Fruit fly (Drosophila melanogaster): ENCODE results near the gene Sec71.

The Sec71 gene

DNA sequence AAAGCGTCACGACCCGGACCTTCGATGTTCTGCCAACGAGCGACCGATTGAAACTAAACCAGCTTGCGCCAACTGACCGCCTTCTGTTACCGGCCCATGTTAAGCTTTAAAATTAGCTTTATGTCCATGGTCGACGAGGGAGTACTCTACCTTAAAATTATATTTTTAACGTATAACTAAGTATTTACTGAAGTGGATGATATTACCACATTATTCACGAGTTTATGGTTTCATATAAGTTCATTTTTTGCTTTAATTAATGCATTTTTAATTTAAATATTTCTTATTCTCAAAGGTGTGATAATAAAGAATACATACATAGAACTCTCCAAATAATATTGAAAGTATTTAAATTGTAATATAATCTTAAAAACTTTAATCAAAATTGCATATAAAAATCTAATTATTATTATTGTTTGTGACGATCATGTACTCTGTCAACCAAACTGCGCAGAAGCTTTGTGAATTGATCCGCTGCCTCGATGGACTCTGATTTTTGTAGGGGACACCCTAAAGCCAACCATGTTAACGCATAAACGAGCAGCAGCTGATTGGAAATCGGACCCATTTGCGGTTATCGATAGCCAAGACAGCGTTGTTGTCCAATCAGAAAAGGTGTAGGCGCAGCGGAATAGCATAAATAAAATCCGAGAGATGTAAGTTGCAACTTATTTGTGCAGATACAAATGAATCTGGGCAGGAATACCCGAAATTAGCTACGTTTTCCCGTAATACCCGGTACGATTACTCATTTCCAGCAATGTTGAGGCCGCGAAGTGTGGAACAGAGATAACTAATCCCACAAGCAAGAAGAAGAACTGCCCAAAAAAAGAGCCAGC lies 13.0 kb upstream of the Sec71 start, which contains the start of the genes CG9008 and p38b (continued):
- no peak for TF ChIP-seq btn (GFP tag; optimal IDR thresholded peaks at IDR 0.05)
- peak; percentile 31 for TF ChIP-seq CG8290 (GFP tag; optimal IDR thresholded peaks at IDR 0.05)
- TF ChIP-seq CG8290 (tag; optimal IDR thresholded peaks at IDR 0.05) = peak in 1 of 2 experiments; percentile 74
- TF ChIP-seq CG2875 (GFP tag; optimal IDR thresholded peaks at IDR 0.05) = peak; percentile 14
- TF ChIP-seq bigmax (GFP tag; optimal IDR thresholded peaks at IDR 0.05) = no peak
- TF ChIP-seq CG10147 (GFP tag; optimal IDR thresholded peaks at IDR 0.05) = peak; percentile 88
- TF ChIP-seq Dll (GFP tag; IDR thresholded peaks at IDR 0.05; ENCODE audit: partially characterized antibody) = peak; percentile 53
- peak; percentile 8 for TF ChIP-seq vfl (GFP tag; optimal IDR thresholded peaks at IDR 0.05)
- 0 out of 2 replicates have a peak, but pooled peaks have one; percentile 10 for TF ChIP-seq Nf-YA (GFP tag; IDR thresholded peaks at IDR 0.05)
- TF ChIP-seq CG1792 (GFP tag; optimal IDR thresholded peaks at IDR 0.05) = no peak
- peak; percentile 57 for TF ChIP-seq sd (tag; optimal IDR thresholded peaks at IDR 0.05)
- peak; percentile 74 for TF ChIP-seq slbo (GFP tag; IDR thresholded peaks at IDR 0.05)
- peak; percentile 68 for TF ChIP-seq Rfx (GFP tag; IDR thresholded peaks at IDR 0.05)
- peak; percentile 95 for TF ChIP-seq CG2678 (tag; optimal IDR thresholded peaks at IDR 0.05)
- peak; percentile 69 for TF ChIP-seq dmrt11E (tag; optimal IDR thresholded peaks at IDR 0.05)
- peak; percentile 59 for TF ChIP-seq kah (GFP tag; optimal IDR thresholded peaks at IDR 0.05)
- peak; percentile 90 for TF ChIP-seq CG10274 (GFP tag; optimal IDR thresholded peaks at IDR 0.05)
- no peak for TF ChIP-seq chif (GFP tag; optimal IDR thresholded peaks at IDR 0.05)
- TF ChIP-seq fd96Cb (tag; optimal IDR thresholded peaks at IDR 0.05) = peak; percentile 80
- TF ChIP-seq run (tag; optimal IDR thresholded peaks at IDR 0.05) = peak; percentile 58
- TF ChIP-seq CG18599 (GFP tag; optimal IDR thresholded peaks at IDR 0.05) = peak; percentile 84
- TF ChIP-seq CG34422 (GFP tag; IDR thresholded peaks at IDR 0.05) = peak; percentile 20; the same call in 2 of the 3 replicates
- peak; percentile 90 for TF ChIP-seq CG12104 (GFP tag; optimal IDR thresholded peaks at IDR 0.05)
- no peak for TF ChIP-seq CG12744 (GFP tag; optimal IDR thresholded peaks at IDR 0.05)
- TF ChIP-seq sob (GFP tag; IDR thresholded peaks at IDR 0.05) = peak; percentile 61
- peak; percentile 92 for TF ChIP-seq Ets65A (GFP tag)
- peak; percentile 65; the same call in 1 of the 2 replicates for TF ChIP-seq HLH3B (GFP tag; IDR thresholded peaks at IDR 0.05)
- peak; percentile 39; the same call in 1 of the 3 replicates for TF ChIP-seq CG7357 (GFP tag; IDR thresholded peaks at IDR 0.05)
- TF ChIP-seq zf30C (GFP tag; optimal IDR thresholded peaks at IDR 0.05) = no peak
- TF ChIP-seq Hr78 (GFP tag; optimal IDR thresholded peaks at IDR 0.05) = peak in 1 of 2 experiments; percentile 46
- peak; percentile 5 for TF ChIP-seq Hey (tag; optimal IDR thresholded peaks at IDR 0.05)
- TF ChIP-seq pan (optimal IDR thresholded peaks at IDR 0.05) = no peak
- peak in 1 of 2 experiments; percentile 69 for TF ChIP-seq pan (GFP tag; optimal IDR thresholded peaks at IDR 0.05 in 1 of 2, IDR thresholded peaks at IDR 0.05 in 1 of 2)
- no peak for TF ChIP-seq Hmx (GFP tag; optimal IDR thresholded peaks at IDR 0.05)
- TF ChIP-seq CG6254 (GFP tag; optimal IDR thresholded peaks at IDR 0.05) = peak; percentile 47
- TF ChIP-seq Vsx1 (GFP tag; optimal IDR thresholded peaks at IDR 0.05) = peak; percentile 90
- TF ChIP-seq CG3281 (GFP tag; optimal IDR thresholded peaks at IDR 0.05) = peak; percentile 89
- TF ChIP-seq CG10462 (GFP tag; optimal IDR thresholded peaks at IDR 0.05) = peak; percentile 47
- peak; percentile 73 for TF ChIP-seq unpg (GFP tag; optimal IDR thresholded peaks at IDR 0.05)
- TF ChIP-seq CG13287 (GFP tag; IDR thresholded peaks at IDR 0.05; ENCODE audit: partially characterized antibody) = peak; percentile 43
- TF ChIP-seq crc (GFP tag; optimal IDR thresholded peaks at IDR 0.05) = no peak
- TF ChIP-seq CrebB (tag; optimal IDR thresholded peaks at IDR 0.05) = peak; percentile 30
- no peak for TF ChIP-seq fru (optimal IDR thresholded peaks at IDR 0.05)
- peak; percentile 85 for TF ChIP-seq PHDP (tag; optimal IDR thresholded peaks at IDR 0.05)
- TF ChIP-seq CG6791 (GFP tag; IDR thresholded peaks at IDR 0.05; ENCODE audit: partially characterized antibody) = peak; percentile 29; the same call in 1 of the 3 replicates
- TF ChIP-seq CG7839 (tag; optimal IDR thresholded peaks at IDR 0.05) = peak; percentile 93
- TF ChIP-seq ham (GFP tag; IDR thresholded peaks at IDR 0.05) = 0 out of 2 replicates have a peak, but pooled peaks have one; percentile 8
- peak; percentile 76 for TF ChIP-seq Deaf1 (tag; optimal IDR thresholded peaks at IDR 0.05)

Measured in whole organism, embryonic.